Fruit fly (Drosophila melanogaster) whole organism, embryonic: ENCODE measurements around the gene jhamt.

Source experiments
- Aef1 ChIP-seq: fragments of 200-800 bp; sonication (Bioruptor generic); IDR thresholded peaks from 3 replicates; pipeline ENCODE4 v1.3.6; 2022; ENCODE audit warnings: missing biosample characterization, missing genetic modification characterization
- Antp ChIP-seq: fragments of 200-800 bp; sonication (Bioruptor generic); optimal IDR thresholded peaks from 3 replicates; lab custom pipeline; 2016; ENCODE audit warnings: missing biosample characterization, missing genetic modification characterization
- CG1024 ChIP-seq: fragments of 200-800 bp; sonication (Bioruptor generic); IDR thresholded peaks from 2 replicates; pipeline ENCODE4 v1.3.6; 2022; ENCODE audit warnings: missing biosample characterization, missing genetic modification characterization
- CG10654 ChIP-seq: fragments of 200-800 bp; sonication (Bioruptor generic); optimal IDR thresholded peaks from 2 replicates; lab custom pipeline; 2016; ENCODE audit warnings: missing biosample characterization, missing genetic modification characterization
- CG12391 ChIP-seq: fragments of 200-800 bp; sonication (Bioruptor generic); optimal IDR thresholded peaks from 3 replicates; lab custom pipeline; 2018; ENCODE audit warnings: missing biosample characterization, mild to moderate bottlenecking, missing genetic modification characterization, moderate library complexity
- CG12659 ChIP-seq: fragments of 200-800 bp; sonication (Bioruptor generic); optimal IDR thresholded peaks from 3 replicates; lab custom pipeline; 2017; ENCODE audit warnings: mild to moderate bottlenecking, missing biosample characterization, missing genetic modification reagents, missing genetic modification characterization
- CG14441 ChIP-seq: fragments of 200-800 bp; sonication (Bioruptor generic); IDR thresholded peaks from 2 replicates; pipeline ENCODE4 v1.3.6; 2022; ENCODE audit warnings: missing biosample characterization, missing genetic modification characterization
- CG15601 ChIP-seq: fragments of 200-800 bp; sonication (Bioruptor generic); optimal IDR thresholded peaks from 3 replicates; lab custom pipeline; 2019; ENCODE audit warnings: missing biosample characterization, mild to moderate bottlenecking, missing genetic modification characterization, moderate library complexity
- CG17186 ChIP-seq: fragments of 200-800 bp; sonication (Bioruptor generic); optimal IDR thresholded peaks from 3 replicates; lab custom pipeline; 2017; ENCODE audit warnings: missing biosample characterization, missing genetic modification reagents, missing genetic modification characterization
- CG1792 ChIP-seq: fragments of 200-800 bp; sonication (Bioruptor generic); optimal IDR thresholded peaks from 2 replicates; lab custom pipeline; 2016; ENCODE audit warnings: missing biosample characterization, missing genetic modification characterization
- CG1832 ChIP-seq: fragments of 200-800 bp; sonication (Bioruptor generic); optimal IDR thresholded peaks from 2 replicates; lab custom pipeline; 2017; ENCODE audit warnings: missing biosample characterization, mild to moderate bottlenecking, missing genetic modification characterization, inconsistent platforms
- CG31365 ChIP-seq: fragments of 200-800 bp; sonication (Bioruptor generic); optimal IDR thresholded peaks from 2 replicates; lab custom pipeline; 2018; ENCODE audit warnings: missing biosample characterization, mild to moderate bottlenecking, missing genetic modification characterization
- CG34224 ChIP-seq: fragments of 200-800 bp; sonication (Bioruptor generic); IDR thresholded peaks from 3 replicates; pipeline ENCODE4 v1.3.6; 2022; ENCODE audit warnings: missing biosample characterization, missing genetic modification characterization; ENCODE audit not compliant: partially characterized antibody
- CG34376 ChIP-seq: fragments of 200-800 bp; sonication (Bioruptor generic); optimal IDR thresholded peaks from 2 replicates; lab custom pipeline; 2018; ENCODE audit warnings: missing biosample characterization, mild to moderate bottlenecking, missing genetic modification characterization
- CG3995 ChIP-seq: fragments of 200-800 bp; sonication (Bioruptor generic); optimal IDR thresholded peaks from 3 replicates; lab custom pipeline; 2016; ENCODE audit warnings: missing biosample characterization, missing genetic modification characterization
- CG4730 ChIP-seq: fragments of 200-800 bp; sonication (Bioruptor generic); IDR thresholded peaks from 2 replicates; pipeline ENCODE4 v1.3.6; 2022; ENCODE audit warnings: missing biosample characterization, missing genetic modification characterization
- CG5180 ChIP-seq: fragments of 200-800 bp; sonication (Bioruptor generic); optimal IDR thresholded peaks from 3 replicates; lab custom pipeline; 2017; ENCODE audit warnings: missing biosample characterization, missing genetic modification characterization, mild to moderate bottlenecking, moderate library complexity, missing genetic modification reagents
- CG6765 ChIP-seq: fragments of 200-800 bp; sonication (Bioruptor generic); optimal IDR thresholded peaks from 3 replicates; lab custom pipeline; 2017; ENCODE audit warnings: missing biosample characterization, mild to moderate bottlenecking, missing genetic modification characterization
- CG7372 ChIP-seq: fragments of 200-800 bp; sonication (Bioruptor generic); IDR thresholded peaks from 2 replicates; pipeline ENCODE4 v1.3.6; 2022; ENCODE audit warnings: missing biosample characterization, missing genetic modification characterization
- CG7556 ChIP-seq: fragments of 200-800 bp; sonication (Bioruptor generic); optimal IDR thresholded peaks from 2 replicates; lab custom pipeline; 2017; ENCODE audit warnings: missing biosample characterization, mild to moderate bottlenecking, missing genetic modification characterization
- Chrac-16 ChIP-seq: fragments of 200-800 bp; sonication (Bioruptor generic); optimal IDR thresholded peaks from 3 replicates; lab custom pipeline; 2016; ENCODE audit warnings: missing biosample characterization, missing genetic modification characterization
- Doc2 ChIP-seq: fragments of 200-800 bp; sonication (Bioruptor generic); IDR thresholded peaks from 2 replicates; pipeline ENCODE4 v1.3.6; 2022; ENCODE audit warnings: missing biosample characterization, missing genetic modification characterization
- E2f1 ChIP-seq: fragments of 200-800 bp; sonication (Bioruptor generic); IDR thresholded peaks from 2 replicates; pipeline ENCODE4 v1.3.6; 2022; ENCODE audit warnings: missing biosample characterization, missing genetic modification characterization
- Eip74EF ChIP-seq, 2 experiments: fragments of 200-800 bp in 1 of 2; fragments of >200 bp in 1 of 2; sonication (Bioruptor generic) in 1 of 2; optimal IDR thresholded peaks; 2 replicates each; lab custom pipeline; 2017 to 2019; ENCODE audit warnings: missing biosample characterization in 2 of 2, missing genetic modification characterization in 2 of 2, mild to moderate bottlenecking in 1 of 2, moderate library complexity in 1 of 2
- Ets65A ChIP-seq: fragments of 200-800 bp; sonication (Bioruptor generic); peaks from one replicate; lab custom pipeline; 2016; ENCODE audit warnings: missing biosample characterization, missing genetic modification characterization
- Fer2 ChIP-seq: fragments of 200-800 bp; sonication (Bioruptor generic); optimal IDR thresholded peaks from 2 replicates; lab custom pipeline; 2018; ENCODE audit warnings: missing biosample characterization, mild to moderate bottlenecking, missing genetic modification characterization, moderate library complexity
- Hr39 ChIP-seq: fragments of >200 bp; optimal IDR thresholded peaks from 2 replicates; lab custom pipeline; 2017
- MBD-R2 ChIP-seq: fragments of 200-800 bp; sonication (Bioruptor generic); IDR thresholded peaks from 2 replicates; pipeline ENCODE4 v1.3.6; 2022; ENCODE audit warnings: missing biosample characterization, missing genetic modification characterization
- Meics ChIP-seq: fragments of 200-800 bp; sonication (Bioruptor generic); optimal IDR thresholded peaks from 2 replicates; lab custom pipeline; 2017; ENCODE audit warnings: missing biosample characterization, mild to moderate bottlenecking, missing genetic modification characterization
- ara ChIP-seq: fragments of 200-800 bp; sonication (Bioruptor generic); IDR thresholded peaks from 2 replicates; pipeline ENCODE4 v1.3.6; 2022; ENCODE audit warnings: missing biosample characterization, missing genetic modification characterization
- ase ChIP-seq: fragments of 200-800 bp; sonication (Bioruptor generic); IDR thresholded peaks from 3 replicates; pipeline ENCODE4 v1.3.6; 2022; ENCODE audit warnings: missing biosample characterization, missing genetic modification characterization
- cas ChIP-seq: fragments of 200-800 bp; sonication (Bioruptor generic); IDR thresholded peaks from 2 replicates; pipeline ENCODE4 v1.3.6; 2022; ENCODE audit warnings: missing biosample characterization, missing genetic modification characterization
- chif ChIP-seq, 2 experiments: fragments of 200-800 bp; sonication (Bioruptor generic); optimal IDR thresholded peaks; 3 replicates each; lab custom pipeline; 2016; ENCODE audit warnings: missing biosample characterization in 2 of 2, missing genetic modification characterization in 2 of 2
- dan ChIP-seq: fragments of 200-800 bp; sonication (Bioruptor generic); IDR thresholded peaks from 2 replicates; pipeline ENCODE4 v1.3.6; 2022; ENCODE audit warnings: missing biosample characterization, missing genetic modification characterization
- esg ChIP-seq: fragments of 200-800 bp; sonication (Bioruptor generic); conservative IDR thresholded peaks from 2 replicates; pipeline ENCODE4 v1.3.6; 2022; ENCODE audit warnings: missing biosample characterization, missing genetic modification characterization
- gce ChIP-seq: fragments of 200-800 bp; sonication (Bioruptor generic); IDR thresholded peaks from 3 replicates; pipeline ENCODE4 v1.3.6; 2022; ENCODE audit warnings: missing biosample characterization, missing genetic modification characterization
- grn ChIP-seq: fragments of 200-800 bp; sonication (Bioruptor generic); optimal IDR thresholded peaks from 3 replicates; lab custom pipeline; 2017; ENCODE audit warnings: missing biosample characterization, missing genetic modification characterization
- gro ChIP-seq: fragments of 200-800 bp; sonication (Bioruptor generic); optimal IDR thresholded peaks from 2 replicates; lab custom pipeline; 2016; ENCODE audit warnings: missing biosample characterization, missing genetic modification characterization
- hkb ChIP-seq, 2 experiments: fragments of 200-800 bp in 1 of 2; fragments of >200 bp in 1 of 2; sonication (Bioruptor generic) in 1 of 2; IDR thresholded peaks in 1 of 2; optimal IDR thresholded peaks in 1 of 2; 2 replicates each; pipeline versions ENCODE4 v1.3.6 to Lab custom; 2017 to 2022; ENCODE audit warnings: missing biosample characterization in 1 of 2, missing genetic modification characterization in 1 of 2
- lab ChIP-seq: fragments of 200-800 bp; sonication (Bioruptor generic); optimal IDR thresholded peaks from 3 replicates; lab custom pipeline; 2017; ENCODE audit warnings: missing biosample characterization, missing genetic modification characterization, mild to moderate bottlenecking, moderate library complexity, missing genetic modification reagents
- phol ChIP-seq: fragments of 200-800 bp; sonication (Bioruptor generic); optimal IDR thresholded peaks from 3 replicates; lab custom pipeline; 2018; ENCODE audit warnings: missing biosample characterization, mild to moderate bottlenecking, missing genetic modification characterization, moderate library complexity
- psq ChIP-seq: fragments of 200-800 bp; sonication (Bioruptor generic); optimal IDR thresholded peaks from 2 replicates; lab custom pipeline; 2017; ENCODE audit warnings: missing biosample characterization, missing genetic modification characterization
- ro ChIP-seq: fragments of 200-800 bp; sonication (Bioruptor generic); IDR thresholded peaks from 2 replicates; pipeline ENCODE4 v1.3.6; 2022; ENCODE audit warnings: missing biosample characterization, missing genetic modification characterization
- row ChIP-seq: fragments of 200-800 bp; sonication (Bioruptor generic); IDR thresholded peaks from 3 replicates; pipeline ENCODE4 v1.3.6; 2022; ENCODE audit warnings: missing biosample characterization, missing genetic modification characterization
- schlank ChIP-seq: fragments of 200-800 bp; sonication (Bioruptor generic); optimal IDR thresholded peaks from 2 replicates; lab custom pipeline; 2018; ENCODE audit warnings: missing biosample characterization, mild to moderate bottlenecking, missing genetic modification characterization
- slou ChIP-seq: fragments of 200-800 bp; sonication (Bioruptor generic); optimal IDR thresholded peaks from 3 replicates; lab custom pipeline; 2016; ENCODE audit warnings: missing biosample characterization, missing genetic modification characterization
- so ChIP-seq: fragments of 200-800 bp; sonication (Bioruptor generic); IDR thresholded peaks from 3 replicates; pipeline ENCODE4 v1.3.6; 2022; ENCODE audit warnings: missing biosample characterization, missing genetic modification characterization
- usp ChIP-seq: fragments of >200 bp; optimal IDR thresholded peaks from 2 replicates; lab custom pipeline; 2017; ENCODE audit warnings: missing biosample characterization, missing genetic modification characterization
- zen2 ChIP-seq: fragments of 200-800 bp; sonication (Bioruptor generic); IDR thresholded peaks from 3 replicates; pipeline ENCODE4 v1.3.6; 2022; ENCODE audit warnings: missing biosample characterization, missing genetic modification characterization; ENCODE audit not compliant: partially characterized antibody

jhamt gene

DNA sequence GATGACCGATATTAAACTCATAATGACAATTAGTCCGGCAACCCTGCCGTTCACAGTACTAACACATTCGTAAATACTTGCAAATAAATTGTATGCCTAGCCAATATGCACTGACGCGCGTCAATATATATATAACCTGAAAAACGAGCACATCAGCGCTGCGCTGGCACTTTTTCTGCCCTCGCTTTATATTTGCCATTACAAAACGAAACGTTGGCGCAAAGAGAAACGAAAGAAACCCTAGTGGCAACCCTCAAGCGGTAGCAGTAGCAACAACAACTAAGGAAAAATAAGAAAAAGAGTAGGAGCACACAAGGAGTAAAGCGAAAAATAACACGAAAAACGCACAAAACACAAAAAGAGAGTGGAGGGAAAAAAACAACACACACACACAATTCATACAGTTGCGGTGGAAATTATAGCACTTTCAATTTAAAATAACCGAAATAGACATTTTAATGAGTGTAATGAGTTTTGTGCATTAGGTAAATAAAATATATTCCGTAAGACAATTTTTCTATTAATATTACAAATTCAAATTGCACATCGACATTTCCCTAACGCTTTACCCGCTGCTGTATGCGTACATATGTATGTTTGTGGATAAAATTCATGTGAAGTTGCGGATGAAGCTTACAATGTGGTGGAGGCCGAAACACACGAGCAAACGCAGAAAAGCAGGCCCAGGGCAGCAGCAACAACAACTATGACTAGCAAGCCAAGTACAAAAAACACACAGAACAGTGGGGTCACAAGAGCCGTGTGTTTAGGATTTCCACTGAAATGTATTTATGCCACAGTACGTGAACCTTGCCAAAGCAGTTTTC lies 14.7 kb upstream of the jhamt start (continued):
- TF ChIP-seq Eip74EF (GFP tag; optimal IDR thresholded peaks at IDR 0.05; lab: Kevin White, UChicago) (peak in 1 of 2 experiments; percentile 99), CG10654 (GFP tag; lab: Kevin White, UChicago) (peak; percentile 97), lab (GFP tag; lab: Kevin White, UChicago) (peak; percentile 100), CG5180 (GFP tag; lab: Kevin White, UChicago) (peak; percentile 94), ase (GFP tag; lab: Robert Waterston, UW) (peak; percentile 98), so (GFP tag; lab: Robert Waterston, UW) (peak; percentile 99), ara (GFP tag; lab: Robert Waterston, UW) (peak; percentile 99), zen2 (no peak), Antp (GFP tag; lab: Kevin White, UChicago) (peak; percentile 97), cas (GFP tag; lab: Robert Waterston, UW) (peak; percentile 98), CG7556 (GFP tag; lab: Kevin White, UChicago) (peak; percentile 99), chif (GFP tag; optimal IDR thresholded peaks at IDR 0.05; lab: Kevin White, UChicago) (peak; percentile 100), CG1832 (no peak), hkb (optimal IDR thresholded peaks at IDR 0.05; lab: Kevin White, UChicago) (no peak), hkb (GFP tag; IDR thresholded peaks at IDR 0.05; lab: Robert Waterston, UW) (peak; percentile 100), esg (GFP tag; lab: Robert Waterston, UW) (peak; percentile 99), Ets65A (GFP tag; lab: Kevin White, UChicago) (peak; percentile 100), CG3995 (GFP tag; lab: Kevin White, UChicago) (peak; percentile 85), CG15601 (tag; lab: Kevin White, UChicago) (peak; percentile 98), schlank (peak; percentile 98), ro (GFP tag; lab: Robert Waterston, UW) (peak; percentile 96), Chrac-16 (GFP tag; lab: Kevin White, UChicago) (peak; percentile 99), CG7372 (GFP tag; lab: Robert Waterston, UW) (peak; percentile 99), MBD-R2 (GFP tag; lab: Robert Waterston, UW) (peak; percentile 99), phol (tag; lab: Kevin White, UChicago) (peak; percentile 98), CG31365 (tag; lab: Kevin White, UChicago) (peak; percentile 94), dan (GFP tag; lab: Robert Waterston, UW) (peak; percentile 94), CG1024 (GFP tag; lab: Robert Waterston, UW) (peak; percentile 97), CG12391 (tag; lab: Kevin White, UChicago) (peak; percentile 99), CG17186 (GFP tag; lab: Kevin White, UChicago) (peak; percentile 93), CG6765 (GFP tag; lab: Kevin White, UChicago) (peak; percentile 99), gce (peak; percentile 99), CG4730 (peak; percentile 98), Fer2 (peak; percentile 98), E2f1 (GFP tag; lab: Robert Waterston, UW) (peak; percentile 99), Hr39 (lab: Kevin White, UChicago) (no peak), CG12659 (GFP tag; lab: Kevin White, UChicago) (peak; percentile 100), psq (GFP tag; lab: Kevin White, UChicago) (peak; percentile 98), gro (GFP tag; lab: Kevin White, UChicago) (peak; percentile 98), CG34376 (peak; percentile 100), usp (GFP tag; lab: Kevin White, UChicago) (no peak), CG1792 (GFP tag; lab: Kevin White, UChicago) (peak; percentile 96), slou (peak; percentile 97), CG14441 (GFP tag; lab: Robert Waterston, UW) (peak; percentile 99), Aef1 (GFP tag; lab: Robert Waterston, UW) (peak; percentile 98), row (GFP tag; lab: Robert Waterston, UW) (peak; percentile 100), Meics (GFP tag; lab: Kevin White, UChicago) (peak; percentile 99), grn (GFP tag; lab: Kevin White, UChicago) (peak; percentile 88), Doc2 (GFP tag; lab: Robert Waterston, UW) (peak; percentile 93), CG34224 (peak; percentile 15; the same call in 2 of the 3 replicates)
